Worm (Caenorhabditis elegans) whole organism, early embryonic: ENCODE data around the gene acs-22.

Experiments
- ceh-13 ChIP-seq: fragments of 200-800 bp; sonication (Bioruptor generic); optimal IDR thresholded peaks from 2 replicates; lab custom pipeline; 2018; ENCODE audit warnings: mild to moderate bottlenecking, missing genetic modification characterization, missing compliant biosample characterization
- sea-1 ChIP-seq: fragments of 200-800 bp; sonication (Bioruptor generic); conservative IDR thresholded peaks from 2 replicates; pipeline ENCODE4 v1.3.6; 2022; ENCODE audit warnings: missing genetic modification characterization, missing compliant biosample characterization

DNA sequence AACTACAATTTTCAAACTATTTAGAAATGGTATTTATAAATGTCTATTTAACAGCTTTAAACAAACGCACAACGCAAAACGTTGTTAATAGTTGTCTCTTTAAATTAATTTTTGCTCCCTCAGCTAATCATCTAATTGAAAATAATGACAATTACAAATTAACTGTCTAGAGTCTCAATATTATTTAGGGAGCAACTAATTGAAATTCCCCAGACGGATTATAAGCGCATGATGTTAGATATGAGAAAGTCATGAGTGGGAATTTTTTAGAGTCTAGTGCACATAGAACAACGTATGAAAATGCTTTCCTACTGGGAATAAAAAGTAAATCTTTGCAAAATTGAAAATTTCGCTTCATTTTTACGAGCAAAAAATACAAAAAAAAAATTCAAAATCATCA lies 22.0 kb downstream of the acs-22 start:
- no peak for TF ChIP-seq ceh-13 (GFP tag; lab: Kevin White, UChicago)
- no peak for TF ChIP-seq sea-1
